Worm (Caenorhabditis elegans) whole organism, L1 larva: ENCODE measurements around the gene ceh-76.
A peak's percentile ranks its signal among the peaks of the same experiment; 100 is the strongest.

Source experiments
- C04F5.9 ChIP-seq: sonication (generic microtip); optimal IDR thresholded peaks from 2 replicates; lab custom pipeline; 2016; ENCODE audit warnings: missing genetic modification characterization, missing compliant biosample characterization
- C16A3.4 ChIP-seq: fragments of 150-350 bp; optimal IDR thresholded peaks from 2 replicates; lab custom pipeline; 2014; ENCODE audit warnings: missing biosample characterization, missing genetic modification characterization
- C34B4.2 ChIP-seq: sonication (generic microtip); optimal IDR thresholded peaks from 2 replicates; lab custom pipeline; 2017; ENCODE audit warnings: mild to moderate bottlenecking, missing genetic modification characterization, missing compliant biosample characterization
- ama-1 ChIP-seq: fragments of 150-350 bp; optimal IDR thresholded peaks from 2 replicates; lab custom pipeline; 2014
- blmp-1 ChIP-seq: fragments of 150-350 bp; optimal IDR thresholded peaks from 2 replicates; lab custom pipeline; 2014; ENCODE audit warnings: missing biosample characterization, missing genetic modification characterization
- ceh-63 ChIP-seq: fragments of 200-800 bp; sonication (Bioruptor generic); optimal IDR thresholded peaks from 2 replicates; lab custom pipeline; 2018; ENCODE audit warnings: mild to moderate bottlenecking, missing genetic modification characterization, missing compliant biosample characterization
- ceh-8 ChIP-seq: fragments of 200-800 bp; sonication (Bioruptor generic); optimal IDR thresholded peaks from 2 replicates; lab custom pipeline; 2018; ENCODE audit warnings: mild to moderate bottlenecking, missing genetic modification characterization, moderate library complexity, missing compliant biosample characterization
- ceh-82 ChIP-seq, 3 experiments: fragments of 150-350 bp in 1 of 3; sonication (generic microtip) in 2 of 3; optimal IDR thresholded peaks; 2 replicates each; lab custom pipeline; 2014 to 2017; ENCODE audit warnings: missing biosample characterization in 3 of 3, missing genetic modification characterization in 3 of 3
- dpl-1 ChIP-seq, 3 experiments: fragments of 150-350 bp in 2 of 3; sonication (generic microtip) in 1 of 3; optimal IDR thresholded peaks; 2 replicates each; lab custom pipeline; 2014 to 2017; ENCODE audit warnings: missing biosample characterization in 3 of 3, missing genetic modification characterization in 3 of 3, missing genetic modification reagents in 3 of 3
- efl-1 ChIP-seq, 4 experiments: fragments of 150-350 bp; optimal IDR thresholded peaks in 3 of 4; peaks in 1 of 4; 1 replicate in 1 of 4; 2 replicates in 3 of 4; lab custom pipeline; 2014; ENCODE audit warnings: missing biosample characterization in 2 of 4, missing genetic modification characterization in 2 of 4, missing genetic modification reagents in 2 of 4
- elt-2 ChIP-seq: sonication (generic microtip); optimal IDR thresholded peaks from 2 replicates; lab custom pipeline; 2016; ENCODE audit warnings: missing genetic modification characterization, mild to moderate bottlenecking, inconsistent platforms, missing compliant biosample characterization, missing genetic modification reagents
- fkh-10 ChIP-seq: sonication (generic microtip); optimal IDR thresholded peaks from 2 replicates; lab custom pipeline; 2017; ENCODE audit warnings: missing biosample characterization, missing genetic modification reagents, missing genetic modification characterization
- lin-14 ChIP-seq: fragments of 200-800 bp; sonication (Bioruptor generic); optimal IDR thresholded peaks from 2 replicates; lab custom pipeline; 2018; ENCODE audit warnings: mild to moderate bottlenecking, missing genetic modification characterization, moderate library complexity, missing compliant biosample characterization
- lin-15B ChIP-seq: fragments of 150-350 bp; sonication (generic microtip); optimal IDR thresholded peaks from 3 replicates; lab custom pipeline; 2014; ENCODE audit warnings: missing biosample characterization, missing genetic modification characterization
- lin-35 ChIP-seq, 2 experiments: fragments of 150-350 bp; optimal IDR thresholded peaks; 2 replicates each; lab custom pipeline; 2014; ENCODE audit warnings: missing biosample characterization in 2 of 2, missing genetic modification characterization in 2 of 2, missing genetic modification reagents in 2 of 2
- lir-3 ChIP-seq: sonication (generic microtip); optimal IDR thresholded peaks from 2 replicates; lab custom pipeline; 2016; ENCODE audit warnings: mild to moderate bottlenecking, missing genetic modification characterization, moderate library complexity, missing compliant biosample characterization; ENCODE audit not compliant: poor library complexity
- lsy-2 ChIP-seq, 2 experiments: fragments of 150-350 bp; optimal IDR thresholded peaks; 2 replicates each; lab custom pipeline; 2014; ENCODE audit warnings: missing biosample characterization in 2 of 2, missing genetic modification characterization in 2 of 2
- mdl-1 ChIP-seq, 2 experiments: fragments of 150-350 bp; optimal IDR thresholded peaks; 2 replicates each; lab custom pipeline; 2014 to 2017; ENCODE audit warnings: missing biosample characterization in 2 of 2, missing genetic modification characterization in 2 of 2, inconsistent platforms in 1 of 2
- mep-1 ChIP-seq: fragments of 150-350 bp; optimal IDR thresholded peaks from 2 replicates; lab custom pipeline; 2014; ENCODE audit warnings: missing biosample characterization, missing genetic modification characterization
- nhr-71 ChIP-seq: sonication (generic microtip); optimal IDR thresholded peaks from 2 replicates; lab custom pipeline; 2016; ENCODE audit warnings: mild to moderate bottlenecking, missing genetic modification characterization, moderate library complexity, missing compliant biosample characterization
- nhr-85 ChIP-seq: sonication (generic microtip); peaks from one replicate; lab custom pipeline; 2016; ENCODE audit warnings: missing genetic modification characterization, inconsistent platforms, missing compliant biosample characterization
- nhr-90 ChIP-seq: sonication (generic microtip); optimal IDR thresholded peaks from 2 replicates; lab custom pipeline; 2016; ENCODE audit warnings: mild to moderate bottlenecking, missing genetic modification characterization, missing compliant biosample characterization; ENCODE audit not compliant: poor library complexity
- pqm-1 ChIP-seq: sonication (generic microtip); optimal IDR thresholded peaks from 3 replicates; lab custom pipeline; 2017; ENCODE audit warnings: missing biosample characterization, missing genetic modification characterization
- snpc-4 ChIP-seq: fragments of 150-350 bp; optimal IDR thresholded peaks from 2 replicates; lab custom pipeline; 2014; ENCODE audit warnings: missing biosample characterization, missing genetic modification characterization
- snu-23 ChIP-seq: sonication (generic microtip); optimal IDR thresholded peaks from 2 replicates; lab custom pipeline; 2016; ENCODE audit warnings: missing genetic modification characterization, missing compliant biosample characterization
- sox-4 ChIP-seq: sonication (generic microtip); optimal IDR thresholded peaks from 2 replicates; lab custom pipeline; 2016; ENCODE audit warnings: missing genetic modification characterization, missing compliant biosample characterization
- sup-37 ChIP-seq: fragments of 200-800 bp; sonication (Bioruptor generic); optimal IDR thresholded peaks from 2 replicates; lab custom pipeline; 2018; ENCODE audit warnings: mild to moderate bottlenecking, missing genetic modification characterization, missing compliant biosample characterization
- ztf-11 ChIP-seq, 2 experiments: sonication (generic microtip); optimal IDR thresholded peaks; 2 replicates each; lab custom pipeline; 2016 to 2017; ENCODE audit warnings: missing genetic modification characterization in 2 of 2, missing biosample characterization in 1 of 2, missing compliant biosample characterization in 1 of 2

ceh-76 gene

DNA sequence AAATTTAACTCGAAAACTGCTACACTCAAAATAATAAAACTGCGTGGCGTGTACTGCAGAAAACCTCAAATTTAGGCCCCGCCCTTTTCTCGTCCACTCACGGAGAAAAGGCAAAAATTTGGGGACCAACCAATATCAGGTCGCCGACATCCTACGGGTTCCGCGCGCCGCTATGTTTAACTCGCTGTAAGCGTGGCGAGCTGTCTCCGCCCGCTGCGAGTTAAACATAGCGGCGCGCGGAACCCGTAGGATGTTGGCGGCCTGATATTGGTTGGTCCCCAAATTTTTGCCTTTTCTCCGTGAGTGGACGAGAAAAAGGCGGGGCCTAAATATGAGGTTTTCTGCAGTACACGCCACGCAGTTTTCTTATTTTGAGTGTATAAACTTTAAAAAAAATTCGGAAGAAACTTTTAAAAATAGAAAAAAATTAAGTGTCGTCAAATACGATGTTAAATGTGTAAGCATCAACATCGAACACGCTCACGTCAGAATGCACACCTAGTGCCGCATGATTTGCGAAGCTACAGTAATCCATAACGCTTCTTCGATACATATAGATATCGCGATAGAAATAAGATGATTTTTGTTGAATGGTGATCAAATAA lies 20.3 kb upstream of the ceh-76 start:
- TF ChIP-seq snpc-4, result peak; percentile 67

- TF ChIP-seq ceh-82 (tag; optimal IDR thresholded peaks at IDR 0.05; lab: Kevin White, UChicago), result peak in 1 of 3 experiments; percentile 26
- peak in 1 of 2 experiments; percentile 50 for TF ChIP-seq lsy-2 (tag; optimal IDR thresholded peaks at IDR 0.05; lab: Kevin White, UChicago)
- TF ChIP-seq lin-15B, result peak; percentile 20
- TF ChIP-seq fkh-10 (GFP tag; lab: Kevin White, UChicago), result no peak
- TF ChIP-seq lin-35 (GFP tag; optimal IDR thresholded peaks at IDR 0.05; lab: Kevin White, UChicago), result peak; percentile 38 to 78
- peak; percentile 44 for TF ChIP-seq mep-1 (tag; lab: Kevin White, UChicago)
- TF ChIP-seq efl-1 (optimal IDR thresholded peaks at IDR 0.05; lab: Kevin White, UChicago), result peak; percentile 41 to 51
- peak; percentile 55 to 73 for TF ChIP-seq efl-1 (GFP tag; optimal IDR thresholded peaks at IDR 0.05 in 1 of 2; lab: Kevin White, UChicago)
- TF ChIP-seq snpc-4, result peak; percentile 16
- peak; percentile 5 for TF ChIP-seq blmp-1 (tag; lab: Kevin White, UChicago)
- TF ChIP-seq lir-3 (tag; lab: Kevin White, UChicago), result no peak
- TF ChIP-seq nhr-90, result no peak
- TF ChIP-seq pqm-1 (tag; lab: Kevin White, UChicago), result no peak
- TF ChIP-seq C04F5.9 (tag; lab: Kevin White, UChicago), result no peak
- peak; percentile 46 for TF ChIP-seq C16A3.4 (tag; lab: Kevin White, UChicago)
- TF ChIP-seq nhr-71 (tag; lab: Kevin White, UChicago), result peak; percentile 23
- TF ChIP-seq sox-4 (tag; lab: Kevin White, UChicago), result no peak
- peak; percentile 54 for TF ChIP-seq lin-14
- peak; percentile 4 to 54 (median 29) for TF ChIP-seq dpl-1 (GFP tag; optimal IDR thresholded peaks at IDR 0.05; lab: Kevin White, UChicago)
- no peak for TF ChIP-seq elt-2 (tag; lab: Kevin White, UChicago)
- peak in 1 of 2 experiments; percentile 63 for TF ChIP-seq mdl-1 (tag; optimal IDR thresholded peaks at IDR 0.05; lab: Kevin White, UChicago)
- TF ChIP-seq snu-23, result peak; percentile 36
- TF ChIP-seq ceh-8 (GFP tag; lab: Kevin White, UChicago), result no peak
Observed at ce11 chrV:8013901-8014388, 19.5 kb upstream of the ceh-76 start, which contains the start of gene Y97E10AR.6. Gene Y97E10AR.6 (minus strand): TSS chrV:8013951.

DNA sequence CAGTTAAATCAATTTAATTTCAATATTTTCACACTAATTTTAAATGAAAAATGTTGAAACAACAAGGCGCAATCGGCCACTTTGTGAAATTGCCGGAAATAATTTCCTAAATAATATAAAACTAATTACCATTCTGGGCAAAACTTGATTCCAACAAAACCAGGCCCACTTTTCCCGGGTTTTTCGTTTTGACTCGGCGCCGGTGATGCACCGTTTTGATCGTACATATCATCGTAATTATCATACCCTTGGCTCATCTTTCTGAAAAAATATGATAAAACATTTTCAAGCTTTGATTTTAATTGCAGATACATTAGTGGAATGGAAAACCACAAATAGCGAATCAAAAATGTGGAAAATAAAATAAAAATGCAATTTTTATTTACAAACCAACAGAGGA lies 17.6 kb upstream of the ceh-76 start, which contains the start of gene rpb-9:
Gene rpb-9, minus strand, starts transcription at position 314 of the 400 bp plus-strand sequence.
- TF ChIP-seq ceh-63 (GFP tag; lab: Kevin White, UChicago), result no peak
- no peak for TF ChIP-seq sup-37
- no peak for TF ChIP-seq efl-1 (optimal IDR thresholded peaks at IDR 0.05; lab: Kevin White, UChicago)
- TF ChIP-seq efl-1 (GFP tag; optimal IDR thresholded peaks at IDR 0.05 in 1 of 2; lab: Kevin White, UChicago), result peak in 1 of 2 experiments; percentile 36

DNA sequence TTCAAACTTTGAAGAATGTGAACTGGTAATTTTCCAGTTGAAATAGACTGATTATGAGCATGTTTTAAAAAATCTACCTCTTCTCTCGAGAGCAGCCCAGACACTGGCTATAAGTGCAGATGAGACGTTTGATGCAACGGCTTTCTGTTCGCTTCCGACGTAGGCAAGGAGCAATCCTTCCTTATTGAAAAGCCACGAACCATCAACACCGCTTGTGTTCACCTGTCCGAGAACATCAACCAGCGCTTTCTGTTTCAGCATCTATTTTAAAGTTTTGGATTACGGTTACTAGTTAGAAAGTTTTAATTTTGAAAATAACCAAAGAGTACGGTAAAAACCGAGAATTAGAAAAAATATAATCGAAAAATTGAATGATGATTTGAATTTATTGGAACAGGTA lies 16.4 kb upstream of the ceh-76 start, which contains the start of gene lmtr-2:
Gene lmtr-2, minus strand, starts transcription at position 261 of the 400 bp plus-strand sequence.
- TF ChIP-seq C34B4.2 (no peak), ama-1 (lab: Kevin White, UChicago) (peak; percentile 22)

DNA sequence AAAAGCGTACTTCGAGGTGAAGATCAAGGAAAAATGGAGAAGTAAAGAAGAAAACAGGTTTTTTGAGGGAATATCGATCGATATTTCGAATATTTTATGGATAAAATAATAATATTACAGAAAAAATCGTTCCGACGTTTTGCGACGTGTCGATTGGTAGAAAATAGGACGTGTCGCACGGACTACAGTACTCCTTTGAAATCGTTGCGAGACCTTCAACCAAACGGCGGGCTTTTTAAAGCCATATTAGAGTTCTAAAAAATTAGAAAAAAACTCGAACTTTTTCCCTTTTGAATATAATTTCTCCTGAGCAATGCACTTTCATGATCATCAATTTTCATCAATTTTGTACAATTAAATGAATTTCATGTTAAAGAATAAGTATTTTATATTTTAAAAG lies 15.6 kb upstream of the ceh-76 start, which contains the start of gene Y97E10AR.4:
Gene Y97E10AR.4, minus strand, starts transcription at position 131 of the 400 bp plus-strand sequence.
- TF ChIP-seq ztf-11 (tag; optimal IDR thresholded peaks at IDR 0.05; lab: Kevin White, UChicago) (no peak), nhr-85 (tag; lab: Kevin White, UChicago) (peak; percentile 42)
- TF ChIP-seq, all 84 proteins: peak for 1
